Worm (Caenorhabditis elegans) whole organism, L1 larva: ENCODE data around the gene clpp-1.

Source experiments
- C16A3.4 ChIP-seq: fragments of 150-350 bp; optimal IDR thresholded peaks from 2 replicates; lab custom pipeline; 2014; ENCODE audit warnings: missing biosample characterization, missing genetic modification characterization
- F16B12.6 ChIP-seq: fragments of 150-350 bp; optimal IDR thresholded peaks from 2 replicates; lab custom pipeline; 2014; ENCODE audit warnings: missing biosample characterization, missing genetic modification characterization
- alr-1 ChIP-seq: fragments of 200-800 bp; sonication (Bioruptor generic); optimal IDR thresholded peaks from 2 replicates; lab custom pipeline; 2018; ENCODE audit warnings: borderline replicate concordance, mild to moderate bottlenecking, missing genetic modification characterization, missing compliant biosample characterization
- blmp-1 ChIP-seq: fragments of 150-350 bp; optimal IDR thresholded peaks from 2 replicates; lab custom pipeline; 2014; ENCODE audit warnings: missing biosample characterization, missing genetic modification characterization
- ceh-63 ChIP-seq: fragments of 200-800 bp; sonication (Bioruptor generic); optimal IDR thresholded peaks from 2 replicates; lab custom pipeline; 2018; ENCODE audit warnings: mild to moderate bottlenecking, missing genetic modification characterization, missing compliant biosample characterization
- ceh-8 ChIP-seq: fragments of 200-800 bp; sonication (Bioruptor generic); optimal IDR thresholded peaks from 2 replicates; lab custom pipeline; 2018; ENCODE audit warnings: mild to moderate bottlenecking, missing genetic modification characterization, moderate library complexity, missing compliant biosample characterization
- ceh-88 ChIP-seq: fragments of 200-800 bp; sonication (Bioruptor generic); IDR thresholded peaks from 2 replicates; pipeline ENCODE4 v1.3.6; 2022; ENCODE audit warnings: missing genetic modification characterization, missing compliant biosample characterization
- ceh-90 ChIP-seq: sonication (generic microtip); optimal IDR thresholded peaks from 2 replicates; lab custom pipeline; 2016; ENCODE audit warnings: missing genetic modification characterization, missing compliant biosample characterization
- dpl-1 ChIP-seq, 3 experiments: fragments of 150-350 bp in 2 of 3; sonication (generic microtip) in 1 of 3; optimal IDR thresholded peaks; 2 replicates each; lab custom pipeline; 2014 to 2017; ENCODE audit warnings: missing biosample characterization in 3 of 3, missing genetic modification characterization in 3 of 3, missing genetic modification reagents in 3 of 3
- efl-1 ChIP-seq, 4 experiments: fragments of 150-350 bp; optimal IDR thresholded peaks in 3 of 4; peaks in 1 of 4; 1 replicate in 1 of 4; 2 replicates in 3 of 4; lab custom pipeline; 2014; ENCODE audit warnings: missing biosample characterization in 2 of 4, missing genetic modification characterization in 2 of 4, missing genetic modification reagents in 2 of 4
- efl-3 ChIP-seq: fragments of 200-800 bp; sonication (Bioruptor generic); optimal IDR thresholded peaks from 2 replicates; lab custom pipeline; 2018; ENCODE audit warnings: mild to moderate bottlenecking, missing genetic modification characterization, missing compliant biosample characterization
- egl-27 ChIP-seq, 2 experiments: fragments of 150-350 bp in 1 of 2; sonication (generic microtip); optimal IDR thresholded peaks; 3 replicates each; lab custom pipeline; 2017 to 2018; ENCODE audit warnings: missing biosample characterization in 2 of 2, missing genetic modification characterization in 2 of 2, missing genetic modification reagents in 2 of 2
- fkh-10 ChIP-seq: sonication (generic microtip); optimal IDR thresholded peaks from 2 replicates; lab custom pipeline; 2017; ENCODE audit warnings: missing biosample characterization, missing genetic modification reagents, missing genetic modification characterization
- grh-1 ChIP-seq: fragments of 200-800 bp; sonication (Bioruptor generic); IDR thresholded peaks from 2 replicates; pipeline ENCODE4 v1.3.6; 2022; ENCODE audit warnings: missing genetic modification reagents, missing genetic modification characterization, missing compliant biosample characterization
- hlh-17 ChIP-seq: fragments of 200-800 bp; sonication (Bioruptor generic); optimal IDR thresholded peaks from 2 replicates; lab custom pipeline; 2018; ENCODE audit warnings: missing genetic modification characterization, mild to moderate bottlenecking, missing compliant biosample characterization, moderate library complexity, borderline replicate concordance
- irx-1 ChIP-seq: sonication (generic microtip); optimal IDR thresholded peaks from 2 replicates; lab custom pipeline; 2016; ENCODE audit warnings: missing genetic modification characterization, missing compliant biosample characterization
- lin-13 ChIP-seq: fragments of 150-350 bp; optimal IDR thresholded peaks from 2 replicates; lab custom pipeline; 2014; ENCODE audit warnings: missing biosample characterization, missing genetic modification reagents, missing genetic modification characterization
- lir-3 ChIP-seq: sonication (generic microtip); optimal IDR thresholded peaks from 2 replicates; lab custom pipeline; 2016; ENCODE audit warnings: mild to moderate bottlenecking, missing genetic modification characterization, moderate library complexity, missing compliant biosample characterization; ENCODE audit not compliant: poor library complexity
- mep-1 ChIP-seq: fragments of 150-350 bp; optimal IDR thresholded peaks from 2 replicates; lab custom pipeline; 2014; ENCODE audit warnings: missing biosample characterization, missing genetic modification characterization
- nhr-20 ChIP-seq: sonication (generic microtip); optimal IDR thresholded peaks from 2 replicates; lab custom pipeline; 2016; ENCODE audit warnings: mild to moderate bottlenecking, missing genetic modification characterization, missing compliant biosample characterization
- nhr-237 ChIP-seq: fragments of 150-350 bp; optimal IDR thresholded peaks from 2 replicates; lab custom pipeline; 2014; ENCODE audit warnings: missing biosample characterization, missing genetic modification characterization
- nhr-28 ChIP-seq: fragments of 150-350 bp; optimal IDR thresholded peaks from 2 replicates; lab custom pipeline; 2014; ENCODE audit warnings: missing biosample characterization, missing genetic modification characterization
- nhr-71 ChIP-seq: sonication (generic microtip); optimal IDR thresholded peaks from 2 replicates; lab custom pipeline; 2016; ENCODE audit warnings: mild to moderate bottlenecking, missing genetic modification characterization, moderate library complexity, missing compliant biosample characterization
- nhr-76 ChIP-seq: sonication (generic microtip); optimal IDR thresholded peaks from 2 replicates; lab custom pipeline; 2017; ENCODE audit warnings: missing biosample characterization, missing genetic modification characterization
- nhr-77 ChIP-seq: fragments of 150-350 bp; optimal IDR thresholded peaks from 2 replicates; lab custom pipeline; 2014; ENCODE audit warnings: missing biosample characterization, missing genetic modification characterization
- nhr-84 ChIP-seq: sonication (generic microtip); optimal IDR thresholded peaks from 2 replicates; lab custom pipeline; 2017; ENCODE audit warnings: missing biosample characterization, missing genetic modification characterization
- nhr-85 ChIP-seq: sonication (generic microtip); peaks from one replicate; lab custom pipeline; 2016; ENCODE audit warnings: missing genetic modification characterization, inconsistent platforms, missing compliant biosample characterization
- nhr-90 ChIP-seq: sonication (generic microtip); optimal IDR thresholded peaks from 2 replicates; lab custom pipeline; 2016; ENCODE audit warnings: mild to moderate bottlenecking, missing genetic modification characterization, missing compliant biosample characterization; ENCODE audit not compliant: poor library complexity
- snpc-4 ChIP-seq: fragments of 150-350 bp; optimal IDR thresholded peaks from 2 replicates; lab custom pipeline; 2014; ENCODE audit warnings: missing biosample characterization, missing genetic modification characterization
- snu-23 ChIP-seq: sonication (generic microtip); optimal IDR thresholded peaks from 2 replicates; lab custom pipeline; 2016; ENCODE audit warnings: missing genetic modification characterization, missing compliant biosample characterization
- sptf-1 ChIP-seq: fragments of 150-350 bp; optimal IDR thresholded peaks from 2 replicates; lab custom pipeline; 2014; ENCODE audit warnings: missing biosample characterization, missing genetic modification characterization
- sup-37 ChIP-seq: fragments of 200-800 bp; sonication (Bioruptor generic); optimal IDR thresholded peaks from 2 replicates; lab custom pipeline; 2018; ENCODE audit warnings: mild to moderate bottlenecking, missing genetic modification characterization, missing compliant biosample characterization
- swsn-7 ChIP-seq: sonication (generic microtip); optimal IDR thresholded peaks from 2 replicates; lab custom pipeline; 2016; ENCODE audit warnings: missing genetic modification characterization, missing compliant biosample characterization
- tlp-1 ChIP-seq: fragments of 150-350 bp; optimal IDR thresholded peaks from 2 replicates; lab custom pipeline; 2014; ENCODE audit warnings: missing biosample characterization, missing genetic modification characterization
- unc-98 ChIP-seq: fragments of 200-800 bp; sonication (Bioruptor generic); IDR thresholded peaks from 2 replicates; pipeline ENCODE4 v1.3.6; 2022; ENCODE audit warnings: missing genetic modification characterization, missing compliant biosample characterization
- xbp-1 ChIP-seq: sonication (generic microtip); optimal IDR thresholded peaks from 2 replicates; lab custom pipeline; 2016; ENCODE audit warnings: missing genetic modification characterization, missing compliant biosample characterization

The clpp-1 gene

DNA sequence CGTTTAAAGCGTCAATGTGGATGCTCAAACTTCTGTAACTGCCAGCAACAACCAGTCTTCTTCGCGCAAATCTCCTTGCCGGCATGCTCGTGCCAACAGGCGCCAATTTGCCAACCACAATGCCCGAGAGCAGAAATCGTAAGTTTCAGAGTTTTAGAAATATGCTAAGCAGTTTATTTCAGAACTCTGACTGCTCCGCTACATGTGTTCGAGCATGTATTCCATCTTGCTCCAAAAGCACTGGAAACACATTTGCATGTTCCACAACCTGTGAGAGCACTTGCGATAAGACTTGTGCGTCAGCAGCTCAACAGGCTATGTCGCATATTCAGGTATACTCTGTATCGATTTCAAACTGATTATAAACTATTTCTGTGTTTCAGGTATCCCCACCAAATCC, 27.1 kb upstream of the clpp-1 start (continued):
- TF ChIP-seq ceh-8 (GFP tag; lab: Kevin White, UChicago), result no peak

DNA sequence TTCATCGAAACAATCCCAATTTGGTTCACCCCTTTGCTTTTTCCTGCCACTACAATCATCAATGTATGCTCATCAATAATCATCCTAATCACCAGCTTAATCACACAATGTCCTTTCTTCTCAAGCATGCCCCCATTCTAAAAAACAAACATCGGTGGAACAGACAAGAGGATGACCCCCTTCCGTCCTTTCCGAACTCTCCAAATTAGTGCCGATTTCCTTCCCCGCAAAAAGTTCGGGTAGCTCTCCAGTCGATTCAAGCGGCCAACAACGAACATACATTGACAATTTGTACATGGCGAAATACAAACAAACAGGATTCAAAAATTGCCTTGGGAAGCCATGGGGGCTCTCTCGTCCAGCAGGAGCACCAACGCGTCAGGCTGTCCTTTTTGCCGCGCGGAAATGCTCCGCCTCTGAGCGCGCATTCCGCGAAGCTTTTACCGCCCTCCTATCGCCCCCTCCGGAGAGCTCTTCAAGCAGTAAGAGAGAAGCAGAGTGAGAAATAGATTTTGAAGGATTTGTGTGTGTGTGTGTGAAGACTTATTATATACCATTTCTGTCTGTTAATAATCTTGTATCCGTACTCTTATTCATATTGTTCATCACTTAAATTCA, 23.1 kb upstream of the clpp-1 start, which contains the start of gene appg-1:
Gene appg-1, plus strand, starts transcription at position 427 of the 618 bp plus-strand sequence.
- TF ChIP-seq ceh-63, result no peak
- TF ChIP-seq alr-1 (tag; lab: Kevin White, UChicago), result no peak
- TF ChIP-seq unc-98 (GFP tag; lab: Robert Waterston, UW), result no peak
- no peak for TF ChIP-seq snu-23
- TF ChIP-seq nhr-71, result no peak
- TF ChIP-seq C16A3.4 (tag; lab: Kevin White, UChicago), result no peak
- TF ChIP-seq swsn-7 (tag; lab: Kevin White, UChicago), result no peak
- no peak for TF ChIP-seq nhr-84 (tag; lab: Kevin White, UChicago)

DNA sequence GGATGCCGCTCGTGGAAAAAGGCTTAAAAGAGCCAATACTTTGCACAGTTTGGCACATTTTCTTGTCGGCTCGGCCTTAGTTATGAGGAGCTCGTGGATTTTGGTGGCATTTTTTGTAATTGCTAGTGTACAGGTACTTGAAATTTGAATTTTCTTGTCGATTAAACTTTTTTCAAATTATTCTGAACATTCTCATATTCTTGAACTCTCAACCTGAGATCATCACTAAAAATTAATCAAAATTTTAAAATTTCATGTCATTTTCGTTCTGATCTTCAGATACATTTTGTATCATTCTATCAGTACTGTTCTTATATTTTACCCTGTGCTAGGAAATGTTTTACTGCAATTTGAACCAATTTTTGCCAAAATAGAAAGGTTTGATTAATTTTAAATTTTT, 18.8 kb upstream of the clpp-1 start, which contains the start of gene idpp-4:
Gene idpp-4, plus strand, starts transcription at position 51 of the 400 bp plus-strand sequence.
- TF ChIP-seq efl-1 (optimal IDR thresholded peaks at IDR 0.05; lab: Kevin White, UChicago) (no peak), efl-1 (GFP tag; optimal IDR thresholded peaks at IDR 0.05 in 1 of 2; lab: Kevin White, UChicago) (peak in 1 of 2 experiments; percentile 23), mep-1 (tag; lab: Kevin White, UChicago) (no peak)
- TF ChIP-seq, all 84 proteins: peak for 1

DNA sequence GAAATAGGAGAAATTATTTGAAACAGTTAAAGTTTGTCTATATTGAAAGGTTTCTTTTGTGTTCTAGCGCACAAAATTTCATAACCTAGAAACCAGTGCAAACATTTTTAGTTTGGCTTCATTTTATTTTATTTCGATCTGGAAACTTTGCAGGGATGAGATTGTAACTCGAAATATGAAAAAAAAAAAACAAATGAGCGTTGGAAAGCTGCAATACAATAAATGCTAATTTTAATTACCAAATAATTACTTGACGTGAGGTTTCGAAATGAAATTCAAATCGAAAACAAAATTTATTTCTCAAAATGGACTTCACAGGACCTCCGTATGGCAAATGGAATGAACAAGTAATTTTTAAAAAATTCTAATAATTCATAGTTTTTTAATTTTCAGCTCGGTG, 14.4 kb upstream of the clpp-1 start, which contains the start of gene M02G9.4:
Gene M02G9.4, plus strand, starts transcription at position 301 of the 400 bp plus-strand sequence.
- no peak for TF ChIP-seq F16B12.6 (tag; lab: Kevin White, UChicago)
- no peak for TF ChIP-seq unc-98 (GFP tag; lab: Robert Waterston, UW)
- TF ChIP-seq nhr-28 (tag; lab: Kevin White, UChicago), result no peak
- TF ChIP-seq lin-13 (GFP tag; lab: Kevin White, UChicago), result no peak
- TF ChIP-seq fkh-10, result no peak
- no peak for TF ChIP-seq nhr-71
- no peak for TF ChIP-seq mep-1 (tag; lab: Kevin White, UChicago)
- no peak for TF ChIP-seq sup-37
- no peak for TF ChIP-seq nhr-76 (tag; lab: Kevin White, UChicago)
- no peak for TF ChIP-seq ceh-8 (GFP tag; lab: Kevin White, UChicago)
- TF ChIP-seq nhr-77 (tag; lab: Kevin White, UChicago), result no peak
- TF ChIP-seq, all 84 proteins: peak for 0

DNA sequence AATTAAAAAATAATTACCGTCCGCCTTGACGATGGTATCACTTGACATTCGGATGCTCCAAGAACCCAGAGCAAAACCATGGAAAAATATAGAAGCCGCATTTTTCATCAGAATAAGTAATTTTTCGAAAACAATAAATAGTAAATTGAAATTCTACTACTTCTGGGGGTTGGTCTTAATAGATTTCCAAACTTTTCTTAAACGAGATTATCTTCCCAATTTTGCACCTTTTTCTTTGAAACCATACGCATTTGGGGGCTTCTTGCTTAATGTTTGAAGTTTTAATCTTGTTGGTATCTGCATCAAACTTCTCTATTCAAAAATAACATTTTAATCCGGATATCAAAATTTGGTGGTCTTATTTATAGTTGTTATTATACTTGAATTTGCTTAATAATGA, 13.5 kb upstream of the clpp-1 start, which contains the start of gene gcy-5:
Gene gcy-5, minus strand, starts transcription at position 101 of the 400 bp plus-strand sequence.
- TF ChIP-seq grh-1 (GFP tag; lab: Robert Waterston, UW) (no peak), nhr-20 (tag; lab: Kevin White, UChicago) (no peak), tlp-1 (tag; lab: Kevin White, UChicago) (no peak), dpl-1 (GFP tag; optimal IDR thresholded peaks at IDR 0.05; lab: Kevin White, UChicago) (no peak), alr-1 (tag; lab: Kevin White, UChicago) (no peak), unc-98 (GFP tag; lab: Robert Waterston, UW) (no peak), ceh-88 (GFP tag; lab: Robert Waterston, UW) (no peak), hlh-17 (no peak), lir-3 (no peak), sptf-1 (no peak), nhr-84 (tag; lab: Kevin White, UChicago) (no peak), irx-1 (tag; lab: Kevin White, UChicago) (no peak), snpc-4 (tag; lab: Kevin White, UChicago) (no peak), ceh-63 (no peak), nhr-85 (no peak), ceh-90 (tag; lab: Kevin White, UChicago) (no peak), nhr-237 (no peak)

DNA sequence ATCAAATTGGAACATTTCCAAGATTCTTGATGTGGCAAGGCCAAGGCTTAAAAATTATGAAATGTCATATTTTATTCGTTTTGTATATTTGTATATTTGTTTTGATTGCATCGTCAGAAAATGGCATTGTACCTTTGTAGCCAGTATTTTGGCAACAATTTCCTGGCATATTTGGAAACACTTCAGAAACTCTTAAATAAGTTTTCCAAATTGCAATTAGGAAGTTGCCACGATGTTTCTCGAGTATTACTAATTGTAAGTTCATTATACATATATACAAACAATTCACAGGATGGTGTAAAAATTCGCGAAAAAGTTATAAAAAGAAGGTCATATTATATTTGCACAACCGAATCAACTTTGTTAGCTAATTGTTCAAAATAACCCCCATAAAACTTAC, 12.6 kb upstream of the clpp-1 start, which contains the start of gene idpp-8:
Gene idpp-8, plus strand, starts transcription at position 301 of the 400 bp plus-strand sequence.
- TF ChIP-seq xbp-1 (tag; lab: Kevin White, UChicago) (no peak), nhr-85 (no peak), grh-1 (GFP tag; lab: Robert Waterston, UW) (no peak), blmp-1 (tag; lab: Kevin White, UChicago) (no peak), egl-27 (tag; optimal IDR thresholded peaks at IDR 0.05; lab: Kevin White, UChicago) (no peak), nhr-90 (tag; lab: Kevin White, UChicago) (no peak), nhr-237 (no peak), hlh-17 (no peak), nhr-71 (no peak), efl-3 (GFP tag; lab: Kevin White, UChicago) (no peak)
